Worm (Caenorhabditis elegans) whole organism, young adult: ENCODE results near the gene srxa-19.

Source experiments
- aptf-2 ChIP-seq: fragments of 200-800 bp; sonication (Bioruptor generic); conservative IDR thresholded peaks from 2 replicates; pipeline ENCODE4 v1.3.6; 2022; ENCODE audit warnings: missing genetic modification reagents, missing genetic modification characterization, missing compliant biosample characterization
- sea-2 ChIP-seq: fragments of 200-800 bp; sonication (Bioruptor generic); IDR thresholded peaks from 2 replicates; pipeline ENCODE4 v1.3.6; 2022; ENCODE audit warnings: missing genetic modification characterization, missing compliant biosample characterization
- snpc-1.1 ChIP-seq: sonication (generic microtip); optimal IDR thresholded peaks from 2 replicates; lab custom pipeline; 2017; ENCODE audit warnings: missing genetic modification characterization, mild to moderate bottlenecking, missing compliant biosample characterization, antibody characterized with exemption, moderate library complexity, missing genotype, missing genetic modification reagents; ENCODE audit not compliant: insufficient read depth
- snpc-4 ChIP-seq, 5 experiments: fragments of 150-350 bp in 1 of 5; sonication (generic microtip) in 4 of 5; optimal IDR thresholded peaks; 2 replicates each; lab custom pipeline; 2014 to 2018; ENCODE audit warnings: missing genetic modification characterization in 5 of 5, missing biosample characterization in 3 of 5, antibody characterized with exemption in 2 of 5, mild to moderate bottlenecking in 2 of 5, missing compliant biosample characterization in 2 of 5, missing genotype in 2 of 5, moderate library complexity in 2 of 5, missing genetic modification reagents in 1 of 5

DNA sequence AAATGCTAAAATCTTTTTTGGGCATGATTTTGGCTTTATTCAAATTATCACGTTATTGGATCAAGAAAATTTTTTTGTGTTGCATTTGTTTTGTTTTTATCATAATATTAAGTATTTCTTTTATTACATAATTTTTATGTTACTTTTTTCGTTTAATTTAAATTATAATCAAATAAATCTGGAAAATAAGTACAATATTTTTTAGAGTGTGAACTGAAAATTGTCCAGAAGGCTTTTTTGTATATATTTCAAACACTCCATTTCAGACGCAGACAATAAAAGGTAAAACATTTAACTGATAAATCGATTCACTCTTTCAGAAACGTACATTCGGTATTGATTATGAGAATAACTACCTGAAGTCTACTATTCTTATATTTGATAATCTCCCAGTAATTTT lies 15.3 kb downstream of the srxa-19 start, which contains the start of gene C08B6.11:
- TF ChIP-seq snpc-4 (GFP tag; optimal IDR thresholded peaks at IDR 0.05; lab: Kevin White, UChicago): no peak
- TF ChIP-seq snpc-4 (tag; optimal IDR thresholded peaks at IDR 0.05; lab: Kevin White, UChicago): no peak
- TF ChIP-seq sea-2 (GFP tag; lab: Robert Waterston, UW): no peak
- TF ChIP-seq aptf-2: no peak
- TF ChIP-seq snpc-1.1 (tag; lab: Kevin White, UChicago): no peak
